Worm (Caenorhabditis elegans): ENCODE results near the gene fbxa-72.

Gene fbxa-72

DNA sequence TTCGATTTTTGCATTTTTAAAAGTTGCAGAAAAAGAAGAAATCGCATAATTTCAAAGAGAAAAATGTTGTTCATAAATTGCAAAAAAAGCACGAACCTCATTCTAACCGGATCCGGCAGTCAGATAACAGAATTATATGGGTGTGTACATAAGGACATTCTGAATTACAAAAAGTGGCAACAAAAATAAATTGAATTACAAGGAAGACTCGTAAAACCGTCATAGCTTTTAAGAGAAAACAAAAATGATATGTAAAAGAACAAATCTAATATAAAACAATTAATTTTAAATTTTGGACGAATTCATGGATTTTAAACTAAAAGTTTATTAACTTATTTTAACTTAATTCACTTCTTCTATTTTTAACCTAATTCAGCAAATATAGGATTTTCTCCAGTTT lies 16.3 kb downstream of the fbxa-72 start, which contains the start of gene F31F4.17:
Gene F31F4.17 (minus strand): TSS at position 101 of the 400 bp plus-strand sequence.
- TF ChIP-seq fkh-8 (tag; optimal IDR thresholded peaks at IDR 0.05) = no peak
- no peak for TF ChIP-seq tbx-2 (tag; optimal IDR thresholded peaks at IDR 0.05)
- no peak for TF ChIP-seq nhr-47 (tag; optimal IDR thresholded peaks at IDR 0.05)
- TF ChIP-seq sox-4 (tag; optimal IDR thresholded peaks at IDR 0.05) = no peak
- no peak for TF ChIP-seq lin-14 (GFP tag; optimal IDR thresholded peaks at IDR 0.05)
- TF ChIP-seq pqm-1 (tag; optimal IDR thresholded peaks at IDR 0.05) = no peak
- no peak for TF ChIP-seq rnt-1 (tag; optimal IDR thresholded peaks at IDR 0.05)
- TF ChIP-seq zip-4 (GFP tag; optimal IDR thresholded peaks at IDR 0.05) = no peak

ce11 chrV:657678-658077 lies 18.9 kb downstream of the fbxa-72 start, which contains the start of gene srh-246:
TSS of gene srh-246 (minus strand) at chrV:657778.
- TF ChIP-seq nhr-76 (tag; optimal IDR thresholded peaks at IDR 0.05) (no peak), mef-2 (tag; optimal IDR thresholded peaks at IDR 0.05) (no peak), snpc-4 (tag; optimal IDR thresholded peaks at IDR 0.05) (no peak), ztf-11 (tag; optimal IDR thresholded peaks at IDR 0.05) (no peak)

- no peak for TF ChIP-seq unc-62 (GFP tag; optimal IDR thresholded peaks at IDR 0.05)
- no peak for TF ChIP-seq fkh-8 (tag; optimal IDR thresholded peaks at IDR 0.05)
- no peak for TF ChIP-seq nhr-84 (tag; optimal IDR thresholded peaks at IDR 0.05)
- TF ChIP-seq hlh-17 (GFP tag; optimal IDR thresholded peaks at IDR 0.05; ENCODE audit: borderline replicate concordance) = no peak
- TF ChIP-seq vab-15 (tag; optimal IDR thresholded peaks at IDR 0.05) = no peak
- no peak for TF ChIP-seq sptf-1 (tag; optimal IDR thresholded peaks at IDR 0.05)
- TF ChIP-seq aly-2 (tag; optimal IDR thresholded peaks at IDR 0.05) = no peak
- TF ChIP-seq ceh-63 (GFP tag; optimal IDR thresholded peaks at IDR 0.05) = no peak
- TF ChIP-seq ces-1 (GFP tag; optimal IDR thresholded peaks at IDR 0.05) = no peak
- no peak for TF ChIP-seq pag-3 (tag; optimal IDR thresholded peaks at IDR 0.05; ENCODE audit: borderline replicate concordance, insufficient read depth)
- no peak for TF ChIP-seq nhr-47 (tag; optimal IDR thresholded peaks at IDR 0.05)
- no peak for TF ChIP-seq mdl-1 (tag; optimal IDR thresholded peaks at IDR 0.05)
These were observed 20.7 kb downstream of the fbxa-72 start, which contains the start of gene srh-245 for ce11 chrV:655823-656222. TSS of gene srh-245 (minus strand) at chrV:655923.

ce11 chrV:654402-654801 lies 22.2 kb downstream of the fbxa-72 start, which contains the start of gene srj-6:
TSS of gene srj-6 (minus strand) at chrV:654502.
- TF ChIP-seq irx-1 (tag; optimal IDR thresholded peaks at IDR 0.05) = no peak
- no peak for TF ChIP-seq pax-3 (tag; optimal IDR thresholded peaks at IDR 0.05)
- TF ChIP-seq nhr-12 (tag; optimal IDR thresholded peaks at IDR 0.05) = no peak
- TF ChIP-seq nhr-84 (tag; optimal IDR thresholded peaks at IDR 0.05) = no peak
- no peak for TF ChIP-seq mdl-1 (tag; optimal IDR thresholded peaks at IDR 0.05)
- no peak for TF ChIP-seq unc-130 (tag; optimal IDR thresholded peaks at IDR 0.05)
- TF ChIP-seq aha-1 (tag; optimal IDR thresholded peaks at IDR 0.05) = no peak
- TF ChIP-seq C04F5.9 (tag; optimal IDR thresholded peaks at IDR 0.05) = no peak

DNA sequence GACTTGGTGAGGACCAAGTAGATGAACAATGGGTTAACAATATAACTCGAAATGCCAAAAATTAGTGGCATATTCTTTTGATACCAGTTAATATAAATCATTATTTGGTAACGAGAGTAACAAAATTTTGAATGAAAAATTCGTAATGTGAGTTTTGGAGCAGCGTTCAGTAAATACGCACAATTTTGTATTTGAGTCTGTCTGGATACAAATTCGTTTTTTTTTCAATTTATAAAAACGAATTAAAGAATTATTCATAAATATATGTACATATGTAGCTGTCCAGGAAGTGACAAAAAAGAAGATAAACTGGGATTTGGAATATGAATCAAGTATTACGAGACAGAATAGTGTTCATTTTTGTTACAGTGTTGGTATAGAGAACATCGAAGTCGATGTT lies 23.6 kb downstream of the fbxa-72 start, which contains the start of gene srj-5:
Gene srj-5 (minus strand): TSS at position 101 of the 400 bp plus-strand sequence.
- TF ChIP-seq nhr-47 (tag; optimal IDR thresholded peaks at IDR 0.05) (no peak), pag-3 (tag; optimal IDR thresholded peaks at IDR 0.05; ENCODE audit: borderline replicate concordance, insufficient read depth) (no peak), fos-1 (tag; optimal IDR thresholded peaks at IDR 0.05) (no peak), lin-13 (GFP tag; optimal IDR thresholded peaks at IDR 0.05) (no peak), grh-1 (GFP tag; IDR thresholded peaks at IDR 0.05) (no peak), ceh-63 (GFP tag; optimal IDR thresholded peaks at IDR 0.05) (no peak), alr-1 (tag; optimal IDR thresholded peaks at IDR 0.05; ENCODE audit: borderline replicate concordance) (no peak), jun-1 (tag; optimal IDR thresholded peaks at IDR 0.05) (no peak), zag-1 (tag; optimal IDR thresholded peaks at IDR 0.05) (no peak), sptf-1 (tag; optimal IDR thresholded peaks at IDR 0.05) (no peak), nhr-19 (GFP tag; conservative IDR thresholded peaks at IDR 0.05) (no peak), fkh-4 (tag; optimal IDR thresholded peaks at IDR 0.05; ENCODE audit: borderline replicate concordance) (no peak), hlh-17 (GFP tag; optimal IDR thresholded peaks at IDR 0.05; ENCODE audit: borderline replicate concordance) (no peak), mef-2 (tag; optimal IDR thresholded peaks at IDR 0.05) (no peak), elt-2 (tag; optimal IDR thresholded peaks at IDR 0.05) (no peak), nhr-77 (tag; optimal IDR thresholded peaks at IDR 0.05) (no peak), swsn-7 (tag; optimal IDR thresholded peaks at IDR 0.05) (no peak), ets-5 (GFP tag; IDR thresholded peaks at IDR 0.05) (no peak), egl-27 (tag; optimal IDR thresholded peaks at IDR 0.05) (no peak)

Data from whole organism, L1 larva.